Worm (Caenorhabditis elegans): ENCODE data around the gene emb-9.

ce11 chrIII:9383496-9383895 lies 39.2 kb upstream of the emb-9 start, which contains the start of gene tkr-1:
- TF ChIP-seq ces-1 (GFP tag; optimal IDR thresholded peaks at IDR 0.05) (no peak), lin-13 (tag; optimal IDR thresholded peaks at IDR 0.05) (no peak), unc-62 (GFP tag; optimal IDR thresholded peaks at IDR 0.05) (no peak), ztf-11 (tag; optimal IDR thresholded peaks at IDR 0.05) (no peak), nhr-28 (tag; optimal IDR thresholded peaks at IDR 0.05) (no peak), flh-1 (GFP tag; optimal IDR thresholded peaks at IDR 0.05) (no peak), nhr-237 (tag; optimal IDR thresholded peaks at IDR 0.05) (no peak), snpc-4 (tag; optimal IDR thresholded peaks at IDR 0.05) (no peak)
